Worm (Caenorhabditis elegans) whole organism, late embryonic: ENCODE measurements around the gene math-24.

Experiments used
- C08G9.2 ChIP-seq: sonication (generic microtip); optimal IDR thresholded peaks from 2 replicates; lab custom pipeline; 2016; ENCODE audit warnings: mild to moderate bottlenecking, missing genetic modification characterization, moderate library complexity, missing compliant biosample characterization
- C38D4.7 ChIP-seq: fragments of 200-800 bp; sonication (Bioruptor generic); optimal IDR thresholded peaks from 2 replicates; lab custom pipeline; 2018; ENCODE audit warnings: mild to moderate bottlenecking, missing genetic modification characterization, moderate library complexity, missing compliant biosample characterization
- F13H6.1 ChIP-seq: sonication (generic microtip); optimal IDR thresholded peaks from 2 replicates; lab custom pipeline; 2016; ENCODE audit warnings: missing genetic modification characterization, missing compliant biosample characterization
- K02D7.2 ChIP-seq: sonication (generic microtip); optimal IDR thresholded peaks from 2 replicates; lab custom pipeline; 2017; ENCODE audit warnings: mild to moderate bottlenecking, missing genetic modification characterization, missing compliant biosample characterization
- T23F11.4 ChIP-seq: fragments of 200-800 bp; sonication (Bioruptor generic); optimal IDR thresholded peaks from 2 replicates; lab custom pipeline; 2018; ENCODE audit warnings: mild to moderate bottlenecking, missing genetic modification characterization, missing compliant biosample characterization
- Y22D7AL.16 ChIP-seq: sonication (generic microtip); optimal IDR thresholded peaks from 2 replicates; lab custom pipeline; 2016; ENCODE audit warnings: missing genetic modification characterization, missing compliant biosample characterization
- ama-1 ChIP-seq: fragments of 150-350 bp; optimal IDR thresholded peaks from 2 replicates; lab custom pipeline; 2014
- ceh-18 ChIP-seq: sonication (generic microtip); optimal IDR thresholded peaks from 2 replicates; lab custom pipeline; 2016; ENCODE audit warnings: missing genetic modification characterization, missing compliant biosample characterization
- ceh-2 ChIP-seq: sonication (generic microtip); optimal IDR thresholded peaks from 2 replicates; lab custom pipeline; 2016; ENCODE audit warnings: missing genotype, missing genetic modification characterization, missing compliant biosample characterization
- ceh-24 ChIP-seq: sonication (generic microtip); optimal IDR thresholded peaks from 2 replicates; lab custom pipeline; 2016; ENCODE audit warnings: mild to moderate bottlenecking, missing genetic modification characterization, missing compliant biosample characterization
- ceh-34 ChIP-seq: sonication (generic microtip); optimal IDR thresholded peaks from 2 replicates; lab custom pipeline; 2016; ENCODE audit warnings: mild to moderate bottlenecking, missing genetic modification characterization, missing compliant biosample characterization
- ceh-45 ChIP-seq: fragments of 200-800 bp; sonication (Bioruptor generic); IDR thresholded peaks from 2 replicates; pipeline ENCODE4 v1.3.6; 2022; ENCODE audit warnings: missing genetic modification reagents, missing genetic modification characterization, missing compliant biosample characterization
- ceh-48 ChIP-seq: sonication (generic microtip); optimal IDR thresholded peaks from 2 replicates; lab custom pipeline; 2016; ENCODE audit warnings: missing genetic modification characterization, inconsistent platforms, missing compliant biosample characterization
- ceh-9 ChIP-seq: sonication (generic microtip); optimal IDR thresholded peaks from 2 replicates; lab custom pipeline; 2016; ENCODE audit warnings: mild to moderate bottlenecking, missing genetic modification characterization, inconsistent platforms, missing compliant biosample characterization
- dmd-4 ChIP-seq: sonication (generic microtip); optimal IDR thresholded peaks from 2 replicates; lab custom pipeline; 2016; ENCODE audit warnings: borderline replicate concordance, missing genetic modification characterization, missing compliant biosample characterization
- dve-1 ChIP-seq: sonication (generic microtip); optimal IDR thresholded peaks from 2 replicates; lab custom pipeline; 2017; ENCODE audit warnings: antibody characterized with exemption, mild to moderate bottlenecking, missing genetic modification characterization, missing compliant biosample characterization
- ets-4 ChIP-seq: sonication (generic microtip); optimal IDR thresholded peaks from 2 replicates; lab custom pipeline; 2016; ENCODE audit warnings: missing genetic modification characterization, missing compliant biosample characterization
- fax-1 ChIP-seq: sonication (generic microtip); optimal IDR thresholded peaks from 2 replicates; lab custom pipeline; 2016; ENCODE audit warnings: missing genotype, missing genetic modification characterization, missing compliant biosample characterization
- fkh-6 ChIP-seq: sonication (generic microtip); optimal IDR thresholded peaks from 2 replicates; lab custom pipeline; 2016; ENCODE audit warnings: missing genetic modification characterization, missing compliant biosample characterization
- hlh-13 ChIP-seq: fragments of 200-800 bp; sonication (Bioruptor generic); optimal IDR thresholded peaks from 2 replicates; lab custom pipeline; 2018; ENCODE audit warnings: mild to moderate bottlenecking, missing genetic modification characterization, missing compliant biosample characterization
- hlh-6 ChIP-seq: sonication (generic microtip); optimal IDR thresholded peaks from 2 replicates; lab custom pipeline; 2016; ENCODE audit warnings: missing genotype, missing genetic modification characterization, missing compliant biosample characterization
- hlh-8 ChIP-seq: sonication (generic microtip); optimal IDR thresholded peaks from 2 replicates; lab custom pipeline; 2016; ENCODE audit warnings: missing genotype, missing genetic modification characterization, missing compliant biosample characterization
- lin-11 ChIP-seq: fragments of 200-800 bp; sonication (Bioruptor generic); optimal IDR thresholded peaks from 2 replicates; lab custom pipeline; 2018; ENCODE audit warnings: mild to moderate bottlenecking, missing genetic modification characterization, missing compliant biosample characterization
- mec-3 ChIP-seq: sonication (generic microtip); optimal IDR thresholded peaks from 2 replicates; lab custom pipeline; 2016; ENCODE audit warnings: borderline replicate concordance, missing genetic modification characterization, missing compliant biosample characterization
- nhr-232 ChIP-seq: sonication (generic microtip); optimal IDR thresholded peaks from 2 replicates; lab custom pipeline; 2016; ENCODE audit warnings: missing genetic modification characterization, missing compliant biosample characterization
- odd-2 ChIP-seq: sonication (generic microtip); optimal IDR thresholded peaks from 2 replicates; lab custom pipeline; 2017; ENCODE audit warnings: antibody characterized with exemption, mild to moderate bottlenecking, missing genetic modification characterization, missing compliant biosample characterization
- pag-3 ChIP-seq: sonication (generic microtip); optimal IDR thresholded peaks from 2 replicates; lab custom pipeline; 2016; ENCODE audit warnings: missing compliant biosample characterization, missing genetic modification characterization, borderline replicate concordance
- pat-9 ChIP-seq: fragments of 200-800 bp; sonication (Bioruptor generic); optimal IDR thresholded peaks from 2 replicates; lab custom pipeline; 2018; ENCODE audit warnings: mild to moderate bottlenecking, missing genetic modification characterization, moderate library complexity, missing compliant biosample characterization
- pax-1 ChIP-seq: fragments of 150-350 bp; optimal IDR thresholded peaks from 2 replicates; lab custom pipeline; 2014; ENCODE audit warnings: missing biosample characterization, missing genetic modification characterization
- pqm-1 ChIP-seq: sonication (generic microtip); optimal IDR thresholded peaks from 2 replicates; lab custom pipeline; 2016; ENCODE audit warnings: missing genetic modification characterization, missing compliant biosample characterization
- pros-1 ChIP-seq: fragments of 150-350 bp; optimal IDR thresholded peaks from 2 replicates; lab custom pipeline; 2014; ENCODE audit warnings: missing biosample characterization, missing genetic modification reagents, missing genetic modification characterization
- ref-2 ChIP-seq: sonication (generic microtip); optimal IDR thresholded peaks from 2 replicates; lab custom pipeline; 2016; ENCODE audit warnings: missing genetic modification characterization, missing compliant biosample characterization
- rnt-1 ChIP-seq: sonication (generic microtip); optimal IDR thresholded peaks from 2 replicates; lab custom pipeline; 2016; ENCODE audit warnings: missing genetic modification characterization, missing compliant biosample characterization
- sdc-2 ChIP-seq: sonication (generic microtip); optimal IDR thresholded peaks from 2 replicates; lab custom pipeline; 2016; ENCODE audit warnings: missing genotype, missing genetic modification characterization, missing compliant biosample characterization
- sox-2 ChIP-seq: fragments of 200-800 bp; sonication (Bioruptor generic); IDR thresholded peaks from 2 replicates; pipeline ENCODE4 v1.3.6; 2022; ENCODE audit warnings: missing genetic modification reagents, missing genetic modification characterization, missing compliant biosample characterization
- sox-4 ChIP-seq: sonication (generic microtip); optimal IDR thresholded peaks from 2 replicates; lab custom pipeline; 2017; ENCODE audit warnings: mild to moderate bottlenecking, missing genetic modification characterization, inconsistent platforms, missing compliant biosample characterization
- syd-9 ChIP-seq: sonication (generic microtip); optimal IDR thresholded peaks from 2 replicates; lab custom pipeline; 2016; ENCODE audit warnings: mild to moderate bottlenecking, missing genetic modification characterization, moderate library complexity, missing compliant biosample characterization
- tbx-2 ChIP-seq: sonication (generic microtip); optimal IDR thresholded peaks from 2 replicates; lab custom pipeline; 2016; ENCODE audit warnings: missing genetic modification characterization, missing compliant biosample characterization
- tbx-7 ChIP-seq: sonication (generic microtip); optimal IDR thresholded peaks from 2 replicates; lab custom pipeline; 2016; ENCODE audit warnings: missing genotype, missing genetic modification characterization, missing compliant biosample characterization
- ttx-3 ChIP-seq: sonication (generic microtip); optimal IDR thresholded peaks from 2 replicates; lab custom pipeline; 2016; ENCODE audit warnings: missing genetic modification reagents, missing genetic modification characterization, missing compliant biosample characterization
- unc-3 ChIP-seq, 2 experiments: fragments of 200-800 bp in 1 of 2; sonication (Bioruptor generic) in 1 of 2; sonication (generic microtip) in 1 of 2; conservative IDR thresholded peaks in 1 of 2; optimal IDR thresholded peaks in 1 of 2; 2 replicates each; pipeline versions ENCODE4 v1.3.6 to Lab custom; 2016 to 2022; ENCODE audit warnings: missing compliant biosample characterization in 2 of 2, missing genetic modification characterization in 2 of 2, missing genetic modification reagents in 1 of 2
- unc-42 ChIP-seq: sonication (generic microtip); optimal IDR thresholded peaks from 2 replicates; lab custom pipeline; 2016; ENCODE audit warnings: missing genotype, missing genetic modification characterization, missing compliant biosample characterization
- unc-55 ChIP-seq: sonication (generic microtip); optimal IDR thresholded peaks from 2 replicates; lab custom pipeline; 2017; ENCODE audit warnings: missing biosample characterization, missing genetic modification reagents, missing genetic modification characterization
- ztf-16 ChIP-seq: sonication (generic microtip); optimal IDR thresholded peaks from 2 replicates; lab custom pipeline; 2017; ENCODE audit warnings: missing genetic modification characterization, missing compliant biosample characterization

The math-24 gene

ce11 chrII:1926162-1926561 lies 26.1 kb downstream of the math-24 start, which contains the start of gene F52C6.2:
Gene F52C6.2, plus strand, starts transcription at chrII:1926462.
- no peak for TF ChIP-seq unc-55 (GFP tag; lab: Kevin White, UChicago)
- no peak for TF ChIP-seq pag-3 (tag; lab: Kevin White, UChicago)
- TF ChIP-seq ceh-2 (tag; lab: Kevin White, UChicago), result no peak
- TF ChIP-seq ceh-9 (tag; lab: Kevin White, UChicago), result no peak
- TF ChIP-seq mec-3 (tag; lab: Kevin White, UChicago), result no peak
- TF ChIP-seq sox-2 (GFP tag; lab: Robert Waterston, UW), result no peak
- no peak for TF ChIP-seq unc-42 (tag; lab: Kevin White, UChicago)
- TF ChIP-seq pax-1, result no peak
- no peak for TF ChIP-seq hlh-13 (GFP tag; lab: Kevin White, UChicago)
- TF ChIP-seq tbx-7 (tag; lab: Kevin White, UChicago), result no peak
- no peak for TF ChIP-seq ceh-34

ce11 chrII:1928578-1928977 lies 28.5 kb downstream of the math-24 start:
- TF ChIP-seq Y22D7AL.16 (tag; lab: Kevin White, UChicago) (no peak), ceh-24 (no peak), sox-4 (tag; lab: Kevin White, UChicago) (no peak), ref-2 (tag; lab: Kevin White, UChicago) (no peak), dmd-4 (no peak), ceh-18 (no peak), C08G9.2 (no peak), fkh-6 (tag; lab: Kevin White, UChicago) (no peak), ztf-16 (no peak), ceh-45 (GFP tag; lab: Robert Waterston, UW) (no peak), K02D7.2 (no peak), tbx-2 (no peak), fax-1 (tag; lab: Kevin White, UChicago) (no peak), T23F11.4 (GFP tag; lab: Kevin White, UChicago) (no peak)

ce11 chrII:1939652-1940051 lies 39.6 kb downstream of the math-24 start, which contains the start of gene ZK250.13:
Gene ZK250.13, minus strand, starts transcription at chrII:1939752.
- TF ChIP-seq syd-9 (tag; lab: Kevin White, UChicago) (no peak), sdc-2 (no peak), ztf-16 (no peak), C38D4.7 (no peak), rnt-1 (no peak), ets-4 (tag; lab: Kevin White, UChicago) (no peak), pat-9 (tag; lab: Kevin White, UChicago) (no peak), ceh-48 (tag; lab: Kevin White, UChicago) (no peak), unc-3 (GFP tag; conservative IDR thresholded peaks at IDR 0.05; lab: Robert Waterston, UW) (no peak), unc-3 (tag; optimal IDR thresholded peaks at IDR 0.05; lab: Kevin White, UChicago) (no peak), ceh-18 (no peak), F13H6.1 (tag; lab: Kevin White, UChicago) (no peak), pros-1 (tag; lab: Kevin White, UChicago) (no peak)

ce11 chrII:1945093-1945492 lies 45.1 kb downstream of the math-24 start, which contains the start of gene ZK250.14:
Gene ZK250.14, minus strand, starts transcription at chrII:1945193.
- TF ChIP-seq pax-1 (no peak), C38D4.7 (no peak), odd-2 (tag; lab: Kevin White, UChicago) (no peak), mec-3 (tag; lab: Kevin White, UChicago) (no peak), unc-42 (tag; lab: Kevin White, UChicago) (no peak), Y22D7AL.16 (tag; lab: Kevin White, UChicago) (no peak), ama-1 (lab: Kevin White, UChicago) (no peak), fkh-6 (tag; lab: Kevin White, UChicago) (no peak), lin-11 (tag; lab: Kevin White, UChicago) (no peak), hlh-8 (tag; lab: Kevin White, UChicago) (no peak), T23F11.4 (GFP tag; lab: Kevin White, UChicago) (no peak), hlh-6 (tag; lab: Kevin White, UChicago) (no peak), pros-1 (tag; lab: Kevin White, UChicago) (no peak), unc-55 (GFP tag; lab: Kevin White, UChicago) (no peak), pqm-1 (tag; lab: Kevin White, UChicago) (no peak), dve-1 (tag; lab: Kevin White, UChicago) (no peak), nhr-232 (no peak), unc-3 (GFP tag; conservative IDR thresholded peaks at IDR 0.05; lab: Robert Waterston, UW) (no peak), unc-3 (tag; optimal IDR thresholded peaks at IDR 0.05; lab: Kevin White, UChicago) (no peak), ttx-3 (tag; lab: Kevin White, UChicago) (no peak)
